Worm (Caenorhabditis elegans) whole organism, late embryonic: Measurements from ENCODE around the gene prp-6.
"Not testable (repeated sequence)": the region's sequence is repeated elsewhere in the genome, so short reads cannot be mapped to it uniquely, and the experiment has no call there.

ENCODE experiments used
- C38D4.7 ChIP-seq: fragments of 200-800 bp; sonication (Bioruptor generic); optimal IDR thresholded peaks from 2 replicates; lab custom pipeline; 2018; ENCODE audit warnings: mild to moderate bottlenecking, missing genetic modification characterization, moderate library complexity, missing compliant biosample characterization
- F13H6.1 ChIP-seq: sonication (generic microtip); optimal IDR thresholded peaks from 2 replicates; lab custom pipeline; 2016; ENCODE audit warnings: missing genetic modification characterization, missing compliant biosample characterization
- K02D7.2 ChIP-seq: sonication (generic microtip); optimal IDR thresholded peaks from 2 replicates; lab custom pipeline; 2017; ENCODE audit warnings: mild to moderate bottlenecking, missing genetic modification characterization, missing compliant biosample characterization
- T23F11.4 ChIP-seq: fragments of 200-800 bp; sonication (Bioruptor generic); optimal IDR thresholded peaks from 2 replicates; lab custom pipeline; 2018; ENCODE audit warnings: mild to moderate bottlenecking, missing genetic modification characterization, missing compliant biosample characterization
- Y22D7AL.16 ChIP-seq: sonication (generic microtip); optimal IDR thresholded peaks from 2 replicates; lab custom pipeline; 2016; ENCODE audit warnings: missing genetic modification characterization, missing compliant biosample characterization
- ahr-1 ChIP-seq: sonication (generic microtip); optimal IDR thresholded peaks from 2 replicates; lab custom pipeline; 2016; ENCODE audit warnings: missing genetic modification characterization, missing compliant biosample characterization
- ama-1 ChIP-seq: fragments of 150-350 bp; optimal IDR thresholded peaks from 2 replicates; lab custom pipeline; 2014
- ceh-14 ChIP-seq: sonication (generic microtip); optimal IDR thresholded peaks from 2 replicates; lab custom pipeline; 2016; ENCODE audit warnings: missing genotype, missing genetic modification characterization, missing compliant biosample characterization
- ceh-18 ChIP-seq: sonication (generic microtip); optimal IDR thresholded peaks from 2 replicates; lab custom pipeline; 2016; ENCODE audit warnings: missing genetic modification characterization, missing compliant biosample characterization
- ceh-19 ChIP-seq: fragments of 200-800 bp; sonication (Bioruptor generic); optimal IDR thresholded peaks from 2 replicates; lab custom pipeline; 2018; ENCODE audit warnings: mild to moderate bottlenecking, missing genetic modification characterization, missing compliant biosample characterization
- ceh-24 ChIP-seq: sonication (generic microtip); optimal IDR thresholded peaks from 2 replicates; lab custom pipeline; 2016; ENCODE audit warnings: mild to moderate bottlenecking, missing genetic modification characterization, missing compliant biosample characterization
- ceh-30 ChIP-seq: fragments of 150-350 bp; optimal IDR thresholded peaks from 2 replicates; lab custom pipeline; 2014; ENCODE audit warnings: missing biosample characterization, missing genetic modification characterization
- ceh-34 ChIP-seq: sonication (generic microtip); optimal IDR thresholded peaks from 2 replicates; lab custom pipeline; 2016; ENCODE audit warnings: mild to moderate bottlenecking, missing genetic modification characterization, missing compliant biosample characterization
- ceh-6 ChIP-seq: fragments of 200-800 bp; sonication (Bioruptor generic); optimal IDR thresholded peaks from 2 replicates; lab custom pipeline; 2018; ENCODE audit warnings: mild to moderate bottlenecking, missing genetic modification characterization, missing compliant biosample characterization
- ceh-9 ChIP-seq: sonication (generic microtip); optimal IDR thresholded peaks from 2 replicates; lab custom pipeline; 2016; ENCODE audit warnings: mild to moderate bottlenecking, missing genetic modification characterization, inconsistent platforms, missing compliant biosample characterization
- dmd-4 ChIP-seq: sonication (generic microtip); optimal IDR thresholded peaks from 2 replicates; lab custom pipeline; 2016; ENCODE audit warnings: borderline replicate concordance, missing genetic modification characterization, missing compliant biosample characterization
- dve-1 ChIP-seq: sonication (generic microtip); optimal IDR thresholded peaks from 2 replicates; lab custom pipeline; 2017; ENCODE audit warnings: antibody characterized with exemption, mild to moderate bottlenecking, missing genetic modification characterization, missing compliant biosample characterization
- elt-2 ChIP-seq: sonication (generic microtip); optimal IDR thresholded peaks from 2 replicates; lab custom pipeline; 2016; ENCODE audit warnings: missing genetic modification reagents, missing genetic modification characterization, missing compliant biosample characterization
- fax-1 ChIP-seq: sonication (generic microtip); optimal IDR thresholded peaks from 2 replicates; lab custom pipeline; 2016; ENCODE audit warnings: missing genotype, missing genetic modification characterization, missing compliant biosample characterization
- gmeb-2 ChIP-seq: sonication (generic microtip); optimal IDR thresholded peaks from 2 replicates; lab custom pipeline; 2016; ENCODE audit warnings: missing genetic modification characterization, inconsistent platforms, missing compliant biosample characterization
- hlh-15 ChIP-seq: sonication (generic microtip); optimal IDR thresholded peaks from 2 replicates; lab custom pipeline; 2016; ENCODE audit warnings: missing genetic modification characterization, missing compliant biosample characterization
- hlh-30 ChIP-seq: sonication (generic microtip); optimal IDR thresholded peaks from 2 replicates; lab custom pipeline; 2017; ENCODE audit warnings: antibody characterized with exemption, missing genetic modification characterization, missing compliant biosample characterization; ENCODE audit not compliant: insufficient read depth
- hlh-6 ChIP-seq: sonication (generic microtip); optimal IDR thresholded peaks from 2 replicates; lab custom pipeline; 2016; ENCODE audit warnings: missing genotype, missing genetic modification characterization, missing compliant biosample characterization
- lim-6 ChIP-seq: sonication (generic microtip); optimal IDR thresholded peaks from 2 replicates; lab custom pipeline; 2016; ENCODE audit warnings: missing genetic modification characterization, missing compliant biosample characterization
- madf-2 ChIP-seq: sonication (generic microtip); optimal IDR thresholded peaks from 2 replicates; lab custom pipeline; 2017; ENCODE audit warnings: missing genetic modification characterization, missing compliant biosample characterization
- nhr-11 ChIP-seq: fragments of 150-350 bp; optimal IDR thresholded peaks from 2 replicates; lab custom pipeline; 2014; ENCODE audit warnings: missing biosample characterization, missing genetic modification characterization
- pat-9 ChIP-seq: fragments of 200-800 bp; sonication (Bioruptor generic); optimal IDR thresholded peaks from 2 replicates; lab custom pipeline; 2018; ENCODE audit warnings: mild to moderate bottlenecking, missing genetic modification characterization, moderate library complexity, missing compliant biosample characterization
- pax-1 ChIP-seq: fragments of 150-350 bp; optimal IDR thresholded peaks from 2 replicates; lab custom pipeline; 2014; ENCODE audit warnings: missing biosample characterization, missing genetic modification characterization
- pha-2 ChIP-seq: sonication (generic microtip); optimal IDR thresholded peaks from 2 replicates; lab custom pipeline; 2017; ENCODE audit warnings: mild to moderate bottlenecking, missing genetic modification characterization, missing compliant biosample characterization
- pha-4 ChIP-seq: fragments of 150-350 bp; optimal IDR thresholded peaks from 2 replicates; lab custom pipeline; 2018; ENCODE audit warnings: missing biosample characterization, missing genetic modification reagents, missing genetic modification characterization
- ref-2 ChIP-seq: sonication (generic microtip); optimal IDR thresholded peaks from 2 replicates; lab custom pipeline; 2016; ENCODE audit warnings: missing genetic modification characterization, missing compliant biosample characterization
- rnt-1 ChIP-seq: sonication (generic microtip); optimal IDR thresholded peaks from 2 replicates; lab custom pipeline; 2016; ENCODE audit warnings: missing genetic modification characterization, missing compliant biosample characterization
- syd-9 ChIP-seq: sonication (generic microtip); optimal IDR thresholded peaks from 2 replicates; lab custom pipeline; 2016; ENCODE audit warnings: mild to moderate bottlenecking, missing genetic modification characterization, moderate library complexity, missing compliant biosample characterization
- unc-42 ChIP-seq: sonication (generic microtip); optimal IDR thresholded peaks from 2 replicates; lab custom pipeline; 2016; ENCODE audit warnings: missing genotype, missing genetic modification characterization, missing compliant biosample characterization
- zip-5 ChIP-seq: sonication (generic microtip); optimal IDR thresholded peaks from 2 replicates; lab custom pipeline; 2016; ENCODE audit warnings: missing genetic modification characterization, missing compliant biosample characterization

Gene prp-6

DNA sequence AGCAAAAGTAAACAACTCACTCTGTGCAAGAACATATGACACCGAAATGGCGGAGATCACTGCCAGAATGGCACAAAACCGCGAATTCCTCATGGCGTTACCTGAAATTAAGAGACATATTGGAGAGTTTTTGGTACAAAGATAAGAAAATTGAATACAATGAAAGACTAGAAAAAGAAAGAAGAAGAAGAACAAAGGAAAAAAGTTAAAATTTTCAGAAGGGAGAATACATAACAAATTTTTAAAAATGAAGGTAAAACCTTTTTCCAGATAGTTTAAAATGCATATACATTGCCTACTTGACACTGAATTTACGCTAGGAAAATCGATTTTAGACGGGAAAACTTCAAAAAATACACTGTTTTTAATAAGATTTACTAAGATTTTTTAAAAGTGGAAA is 21.0 kb upstream of the prp-6 start, which contains the start of gene lon-8:
Gene lon-8 (minus strand): TSS at position 101 of the 400 bp plus-strand sequence.
- TF ChIP-seq lim-6 (tag; lab: Kevin White, UChicago) (no peak), gmeb-2 (no peak)

DNA sequence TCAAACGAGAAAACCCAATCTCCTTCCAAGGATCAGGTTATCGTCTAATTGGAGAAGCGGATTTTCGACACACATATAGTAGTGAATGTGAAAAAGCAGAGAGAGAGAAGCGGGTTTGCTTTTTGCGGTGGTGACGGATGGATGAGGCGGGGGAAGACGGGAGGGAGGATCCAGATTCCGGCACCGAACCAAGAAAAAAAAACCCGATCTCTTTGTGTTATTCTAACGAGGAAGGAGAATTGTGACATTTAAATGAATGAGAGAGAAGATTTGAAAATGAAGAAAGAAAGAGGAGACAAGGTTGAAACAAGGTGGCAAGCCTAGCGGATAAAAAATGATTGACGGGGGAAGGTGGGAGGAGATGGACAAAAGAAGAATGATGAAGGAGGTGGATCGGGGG is 18.4 kb upstream of the prp-6 start:
- TF ChIP-seq ceh-14 (tag; lab: Kevin White, UChicago) (no peak), ref-2 (tag; lab: Kevin White, UChicago) (peak; percentile 4)

DNA sequence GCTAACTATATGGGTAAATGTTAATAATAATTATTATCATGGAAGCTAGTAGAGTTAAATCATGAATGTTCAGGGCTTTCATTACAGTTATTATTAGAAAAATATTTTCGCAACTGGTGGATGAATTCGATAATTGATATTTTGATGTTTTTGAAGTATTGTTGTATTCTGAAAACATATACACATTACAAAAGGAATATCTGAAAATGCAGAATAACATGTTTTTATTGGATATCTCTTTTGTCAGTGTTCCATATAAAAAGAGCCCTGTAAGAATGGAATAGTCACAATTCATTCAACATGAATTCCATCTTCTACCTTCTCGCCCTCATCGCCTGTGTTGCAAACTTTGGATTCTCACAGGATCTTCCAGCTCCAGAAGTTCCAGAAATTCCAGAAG is 15.3 kb upstream of the prp-6 start, which contains the start of gene Y59A8B.19:
Gene Y59A8B.19 (plus strand): TSS at position 301 of the 400 bp plus-strand sequence.
- not testable (repeated sequence) for TF ChIP-seq pha-2 (tag; lab: Kevin White, UChicago); ceh-19 (GFP tag; lab: Kevin White, UChicago); pax-1

DNA sequence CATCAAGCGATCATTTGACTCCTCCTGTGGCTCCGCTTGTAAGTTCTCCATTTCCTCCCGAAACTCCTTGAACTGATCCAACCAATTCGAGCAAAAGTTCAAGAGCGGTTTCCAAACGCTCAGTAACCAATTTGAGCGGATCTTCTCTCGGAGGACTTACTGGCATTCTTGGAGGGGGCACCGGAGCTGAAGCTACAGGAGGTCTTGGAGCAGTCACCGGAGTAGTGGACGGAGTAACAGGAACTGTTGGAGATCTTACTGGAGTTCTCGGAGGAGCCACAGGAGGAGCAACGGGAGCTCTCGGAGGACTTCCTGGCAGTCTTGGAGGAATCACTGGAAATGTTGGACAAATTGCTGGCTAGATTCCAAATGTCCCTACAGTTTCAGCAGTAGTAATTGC is 13.6 kb upstream of the prp-6 start:
- TF ChIP-seq ceh-14 (tag; lab: Kevin White, UChicago), result no peak
- TF ChIP-seq ceh-18, result no peak
- TF ChIP-seq hlh-30 (tag; lab: Kevin White, UChicago), result no peak
- TF ChIP-seq unc-42 (tag; lab: Kevin White, UChicago), result no peak
- no peak for TF ChIP-seq Y22D7AL.16 (tag; lab: Kevin White, UChicago)
- no peak for TF ChIP-seq rnt-1
- no peak for TF ChIP-seq ref-2 (tag; lab: Kevin White, UChicago)
- no peak for TF ChIP-seq dve-1 (tag; lab: Kevin White, UChicago)
- no peak for TF ChIP-seq pha-4 (tag; lab: Kevin White, UChicago)
- no peak for TF ChIP-seq elt-2 (tag; lab: Kevin White, UChicago)
- TF ChIP-seq T23F11.4 (GFP tag; lab: Kevin White, UChicago), result no peak
- no peak for TF ChIP-seq hlh-15 (tag; lab: Kevin White, UChicago)
- TF ChIP-seq ahr-1 (tag; lab: Kevin White, UChicago), result no peak
- no peak for TF ChIP-seq madf-2 (tag; lab: Kevin White, UChicago)
- TF ChIP-seq K02D7.2 (tag; lab: Kevin White, UChicago), result no peak
- no peak for TF ChIP-seq dmd-4 (tag; lab: Kevin White, UChicago)
- no peak for TF ChIP-seq ceh-9 (tag; lab: Kevin White, UChicago)
- TF ChIP-seq hlh-6, result no peak
- TF ChIP-seq, all 69 proteins: peak for 0

DNA sequence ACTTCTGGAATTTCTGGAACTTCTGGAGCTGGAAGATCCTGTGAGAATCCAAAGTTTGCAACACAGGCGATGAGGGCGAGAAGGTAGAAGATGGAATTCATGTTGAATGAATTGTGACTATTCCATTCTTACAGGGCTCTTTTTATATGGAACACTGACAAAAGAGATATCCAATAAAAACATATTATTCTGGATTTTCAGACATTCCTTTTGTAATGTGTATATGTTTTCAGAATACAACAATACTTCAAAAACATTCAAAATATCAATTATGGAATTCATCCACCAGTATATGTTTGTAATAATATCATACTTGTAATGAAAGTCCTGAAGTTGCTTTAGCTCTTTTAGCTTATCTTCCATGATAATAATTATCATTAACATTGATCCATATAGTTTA is 11.5 kb upstream of the prp-6 start, which contains the start of gene Y59A8B.26:
Gene Y59A8B.26 (minus strand): TSS at position 101 of the 400 bp plus-strand sequence.
- TF ChIP-seq pat-9 (tag; lab: Kevin White, UChicago); zip-5 (tag; lab: Kevin White, UChicago); ama-1 (lab: Kevin White, UChicago): not testable (repeated sequence)

DNA sequence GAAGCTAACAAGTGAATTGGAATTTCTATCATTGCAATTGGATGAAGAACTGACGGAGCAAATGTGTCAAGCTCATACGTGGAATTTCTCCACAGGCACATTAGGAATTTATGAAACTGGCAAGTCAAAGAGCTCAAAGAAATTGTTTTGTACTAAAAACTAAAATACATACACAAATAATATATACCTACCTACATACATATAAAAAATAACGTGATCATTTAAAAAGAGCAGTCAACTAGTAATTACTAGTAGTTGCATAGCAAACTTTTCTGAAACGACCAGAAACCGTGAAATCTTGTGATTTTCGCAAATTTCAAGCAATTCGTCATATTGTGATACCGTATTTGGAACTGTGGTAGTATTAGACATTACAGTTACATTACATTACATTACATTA is 8.2 kb upstream of the prp-6 start, which contains the start of gene srh-133:
Gene srh-133 (minus strand): TSS at position 101 of the 400 bp plus-strand sequence.
- TF ChIP-seq ceh-24 (tag; lab: Kevin White, UChicago) (no peak), pha-2 (tag; lab: Kevin White, UChicago) (no peak), F13H6.1 (tag; lab: Kevin White, UChicago) (no peak), T23F11.4 (GFP tag; lab: Kevin White, UChicago) (no peak), pha-4 (tag; lab: Kevin White, UChicago) (no peak), pat-9 (tag; lab: Kevin White, UChicago) (no peak), K02D7.2 (tag; lab: Kevin White, UChicago) (no peak), ceh-34 (tag; lab: Kevin White, UChicago) (no peak), dmd-4 (tag; lab: Kevin White, UChicago) (no peak), fax-1 (tag; lab: Kevin White, UChicago) (no peak), rnt-1 (no peak), nhr-11 (tag; lab: Kevin White, UChicago) (no peak), syd-9 (tag; lab: Kevin White, UChicago) (no peak), ceh-6 (no peak), elt-2 (tag; lab: Kevin White, UChicago) (no peak), ceh-30 (tag; lab: Kevin White, UChicago) (no peak), C38D4.7 (GFP tag; lab: Kevin White, UChicago) (no peak), ama-1 (lab: Kevin White, UChicago) (no peak)
